Worm (Caenorhabditis elegans) whole organism, L1 larva: ENCODE measurements around the gene K07C5.3.

Experiments used
- aha-1 ChIP-seq: fragments of 150-350 bp; optimal IDR thresholded peaks from 2 replicates; lab custom pipeline; 2014; ENCODE audit warnings: missing biosample characterization, missing genetic modification characterization
- ama-1 ChIP-seq: fragments of 150-350 bp; optimal IDR thresholded peaks from 2 replicates; lab custom pipeline; 2014
- ceh-63 ChIP-seq: fragments of 200-800 bp; sonication (Bioruptor generic); optimal IDR thresholded peaks from 2 replicates; lab custom pipeline; 2018; ENCODE audit warnings: mild to moderate bottlenecking, missing genetic modification characterization, missing compliant biosample characterization
- egl-27 ChIP-seq, 2 experiments: fragments of 150-350 bp in 1 of 2; sonication (generic microtip); optimal IDR thresholded peaks; 3 replicates each; lab custom pipeline; 2017 to 2018; ENCODE audit warnings: missing biosample characterization in 2 of 2, missing genetic modification characterization in 2 of 2, missing genetic modification reagents in 2 of 2
- elt-2 ChIP-seq: sonication (generic microtip); optimal IDR thresholded peaks from 2 replicates; lab custom pipeline; 2016; ENCODE audit warnings: missing genetic modification characterization, mild to moderate bottlenecking, inconsistent platforms, missing compliant biosample characterization, missing genetic modification reagents
- elt-3 ChIP-seq, 6 experiments: fragments of 150-350 bp in 1 of 6; sonication (generic microtip); optimal IDR thresholded peaks; 2 replicates each; lab custom pipeline; 2017 to 2018; ENCODE audit warnings: missing biosample characterization in 6 of 6, missing genetic modification characterization in 6 of 6, inconsistent platforms in 1 of 6
- lsy-2 ChIP-seq, 2 experiments: fragments of 150-350 bp; optimal IDR thresholded peaks; 2 replicates each; lab custom pipeline; 2014; ENCODE audit warnings: missing biosample characterization in 2 of 2, missing genetic modification characterization in 2 of 2
- nhr-12 ChIP-seq: sonication (generic microtip); optimal IDR thresholded peaks from 2 replicates; lab custom pipeline; 2017; ENCODE audit warnings: missing biosample characterization, missing genetic modification characterization

DNA sequence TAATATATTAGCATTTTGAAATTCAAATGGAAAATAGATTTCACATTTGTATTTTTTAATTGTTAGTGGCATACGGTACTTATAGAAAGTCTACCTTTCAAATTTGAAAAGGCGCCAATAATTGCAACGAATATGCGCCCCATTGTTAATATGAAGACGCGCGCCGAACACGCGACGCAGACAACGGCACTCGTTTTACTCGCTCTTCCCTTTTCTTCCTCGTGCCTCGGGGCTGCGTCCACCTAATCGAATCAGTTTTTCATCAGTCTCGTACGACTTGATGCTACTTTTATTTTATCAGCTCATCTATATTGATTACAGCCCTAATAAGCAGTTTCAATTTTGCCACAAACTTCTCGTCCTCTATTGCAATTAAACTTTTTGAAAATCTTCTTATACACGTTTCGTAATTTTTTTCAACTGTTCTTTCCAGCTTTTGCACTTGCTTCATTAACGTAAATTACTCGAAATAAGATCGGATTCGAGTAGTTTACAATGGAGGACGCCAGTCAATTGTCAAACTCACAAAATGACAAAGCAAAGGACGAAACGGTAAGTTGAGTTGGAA, 19.1 kb downstream of the K07C5.3 start, which contains the start of gene cash-1:
- TF ChIP-seq elt-3 (tag; optimal IDR thresholded peaks at IDR 0.05; lab: Kevin White, UChicago): peak in 1 of 6 experiments; percentile 45
- TF ChIP-seq elt-2 (tag; lab: Kevin White, UChicago): peak; percentile 43
- no peak for TF ChIP-seq aha-1 (tag; lab: Kevin White, UChicago)
- TF ChIP-seq ama-1 (lab: Kevin White, UChicago): no peak
- TF ChIP-seq egl-27 (tag; optimal IDR thresholded peaks at IDR 0.05; lab: Kevin White, UChicago): no peak
- peak; percentile 56 to 86 for TF ChIP-seq lsy-2 (tag; optimal IDR thresholded peaks at IDR 0.05; lab: Kevin White, UChicago)
- TF ChIP-seq ceh-63 (GFP tag; lab: Kevin White, UChicago): no peak
- TF ChIP-seq nhr-12 (tag; lab: Kevin White, UChicago): no peak
